Worm (Caenorhabditis elegans) whole organism, young adult: ENCODE measurements around the gene tyra-2.

Experiments
- F22D6.2 ChIP-seq: sonication (generic microtip); optimal IDR thresholded peaks from 2 replicates; lab custom pipeline; 2016; ENCODE audit warnings: mild to moderate bottlenecking, missing genetic modification characterization, missing compliant biosample characterization
- F57C9.4 ChIP-seq: sonication (generic microtip); optimal IDR thresholded peaks from 2 replicates; lab custom pipeline; 2017; ENCODE audit warnings: mild to moderate bottlenecking, missing genetic modification characterization, missing compliant biosample characterization
- athp-1 ChIP-seq: sonication (generic microtip); optimal IDR thresholded peaks from 2 replicates; lab custom pipeline; 2017; ENCODE audit warnings: mild to moderate bottlenecking, missing genetic modification characterization, missing compliant biosample characterization
- attf-6 ChIP-seq: fragments of 200-800 bp; sonication (Bioruptor generic); IDR thresholded peaks from 2 replicates; pipeline ENCODE4 v1.3.6; 2022; ENCODE audit warnings: missing genetic modification reagents, missing genetic modification characterization, missing compliant biosample characterization
- hsf-1 ChIP-seq: fragments of 200-800 bp; sonication (Bioruptor generic); IDR thresholded peaks from 2 replicates; pipeline ENCODE4 v1.3.6; 2022; ENCODE audit warnings: missing genetic modification reagents, missing genetic modification characterization, missing compliant biosample characterization
- lir-1 ChIP-seq: fragments of 200-800 bp; sonication (Bioruptor generic); conservative IDR thresholded peaks from 2 replicates; pipeline ENCODE4 v1.3.6; 2022; ENCODE audit warnings: missing genetic modification reagents, missing genetic modification characterization, missing compliant biosample characterization
- pbrm-1 ChIP-seq: fragments of 200-800 bp; sonication (Bioruptor generic); IDR thresholded peaks from 2 replicates; pipeline ENCODE4 v1.3.6; 2022; ENCODE audit warnings: missing genetic modification reagents, missing genetic modification characterization, missing compliant biosample characterization
- sdz-38 ChIP-seq: sonication (generic microtip); optimal IDR thresholded peaks from 2 replicates; lab custom pipeline; 2016; ENCODE audit warnings: missing genotype, missing genetic modification characterization, missing compliant biosample characterization
- somi-1 ChIP-seq: fragments of 200-800 bp; sonication (Bioruptor generic); optimal IDR thresholded peaks from 2 replicates; lab custom pipeline; 2018; ENCODE audit warnings: mild to moderate bottlenecking, missing genetic modification characterization, missing compliant biosample characterization

DNA sequence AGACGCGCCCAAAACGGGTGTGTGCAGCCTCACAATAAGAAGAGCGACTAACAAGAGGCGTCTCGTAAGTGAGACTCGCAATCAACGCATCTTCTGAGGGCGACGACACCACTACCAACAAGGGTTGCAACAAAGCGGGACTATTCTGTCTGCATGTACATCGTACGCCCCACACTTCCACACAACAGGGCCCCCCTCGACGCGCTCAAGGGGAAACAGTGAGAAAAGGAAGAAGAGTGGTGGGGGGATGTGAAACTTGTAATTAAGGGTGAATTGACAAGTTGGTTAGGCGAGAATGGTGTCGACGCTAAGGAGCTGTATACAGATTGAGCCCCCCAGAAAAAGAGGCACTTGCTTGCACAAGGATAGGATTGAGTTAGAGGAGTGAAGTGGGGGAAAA lies 52.0 kb downstream of the tyra-2 start:
- TF ChIP-seq F22D6.2 (no peak), attf-6 (no peak), hsf-1 (GFP tag; lab: Robert Waterston, UW) (no peak), lir-1 (GFP tag; lab: Robert Waterston, UW) (no peak), athp-1 (tag; lab: Kevin White, UChicago) (no peak), pbrm-1 (GFP tag; lab: Robert Waterston, UW) (no peak), somi-1 (GFP tag; lab: Kevin White, UChicago) (no peak), sdz-38 (no peak), F57C9.4 (tag; lab: Kevin White, UChicago) (no peak)
